Fruit fly (Drosophila melanogaster) whole organism, pupa: ENCODE results near the gene Shawn.

Source experiments
- CG9948 ChIP-seq: fragments of 200-800 bp; sonication (Bioruptor generic); optimal IDR thresholded peaks from 2 replicates; lab custom pipeline; 2018; ENCODE audit warnings: missing biosample characterization, mild to moderate bottlenecking, missing genetic modification characterization, moderate library complexity
- EcR ChIP-seq: fragments of 200-800 bp; sonication (Bioruptor generic); optimal IDR thresholded peaks from 3 replicates; lab custom pipeline; 2019; ENCODE audit warnings: missing biosample characterization, missing genetic modification characterization, mild to moderate bottlenecking, moderate library complexity, missing genetic modification reagents

DNA sequence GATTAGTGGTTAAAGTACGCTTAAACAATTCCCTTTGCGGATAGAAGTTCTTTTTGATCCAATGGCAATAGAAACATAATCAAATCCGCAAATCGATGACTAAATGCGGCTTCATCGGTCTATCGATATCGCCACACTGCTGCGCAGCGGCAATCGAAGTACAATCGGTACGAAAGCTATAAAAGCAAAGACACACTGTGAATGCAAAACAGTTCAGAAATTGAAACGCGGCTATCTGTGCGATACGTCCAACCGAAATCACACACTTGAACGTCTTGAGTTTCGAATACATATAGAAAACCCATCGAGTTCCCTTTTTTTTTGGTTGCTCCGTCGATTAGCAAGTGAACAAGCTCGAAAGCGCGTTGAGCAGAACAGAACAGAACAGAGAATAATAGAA lies 6.3 kb upstream of the Shawn start, which contains the start of gene CG14207:
- TF ChIP-seq EcR (GFP tag; lab: Kevin White, UChicago), result peak; percentile 60
- no peak for TF ChIP-seq CG9948
